Worm (Caenorhabditis elegans) whole organism, L3 larva: ENCODE results near the gene F48E8.4.

Source experiments
- R02D3.7 ChIP-seq: fragments of 150-350 bp; optimal IDR thresholded peaks from 2 replicates; lab custom pipeline; 2014; ENCODE audit warnings: missing biosample characterization, missing genetic modification characterization
- ZK546.5 ChIP-seq: sonication (generic microtip); optimal IDR thresholded peaks from 2 replicates; lab custom pipeline; 2017; ENCODE audit warnings: missing biosample characterization, missing genetic modification characterization
- aly-2 ChIP-seq: fragments of 150-350 bp; optimal IDR thresholded peaks from 2 replicates; lab custom pipeline; 2014; ENCODE audit warnings: missing biosample characterization, missing genetic modification characterization
- ama-1 ChIP-seq: fragments of 150-350 bp; optimal IDR thresholded peaks from 2 replicates; lab custom pipeline; 2018
- ceh-16 ChIP-seq: sonication (generic microtip); optimal IDR thresholded peaks from 2 replicates; lab custom pipeline; 2017; ENCODE audit warnings: missing biosample characterization, missing genetic modification characterization
- ceh-9 ChIP-seq: sonication (generic microtip); optimal IDR thresholded peaks from 2 replicates; lab custom pipeline; 2018; ENCODE audit warnings: missing biosample characterization, missing genetic modification characterization
- daf-12 ChIP-seq: fragments of 150-350 bp; optimal IDR thresholded peaks from 2 replicates; lab custom pipeline; 2014; ENCODE audit warnings: missing biosample characterization, missing genetic modification reagents, missing genetic modification characterization
- egl-27 ChIP-seq: sonication (generic microtip); optimal IDR thresholded peaks from 4 replicates; lab custom pipeline; 2017; ENCODE audit warnings: missing biosample characterization, missing genetic modification reagents, missing genetic modification characterization
- egl-5 ChIP-seq: fragments of 150-350 bp; optimal IDR thresholded peaks from 2 replicates; lab custom pipeline; 2017; ENCODE audit warnings: missing biosample characterization, missing genetic modification reagents, missing genetic modification characterization, inconsistent platforms
- elt-1 ChIP-seq: fragments of 150-350 bp; optimal IDR thresholded peaks from 2 replicates; lab custom pipeline; 2014; ENCODE audit warnings: missing biosample characterization, missing genetic modification characterization
- elt-2 ChIP-seq: sonication (generic microtip); optimal IDR thresholded peaks from 2 replicates; lab custom pipeline; 2016; ENCODE audit warnings: missing genetic modification reagents, mild to moderate bottlenecking, missing genetic modification characterization, missing compliant biosample characterization
- eor-1 ChIP-seq, 2 experiments: fragments of 150-350 bp; optimal IDR thresholded peaks; 2 replicates each; lab custom pipeline; 2014 to 2018; ENCODE audit warnings: missing biosample characterization in 2 of 2, missing genetic modification characterization in 2 of 2
- fkh-2 ChIP-seq: fragments of 150-350 bp; optimal IDR thresholded peaks from 2 replicates; lab custom pipeline; 2014; ENCODE audit warnings: missing biosample characterization, missing genetic modification reagents, missing genetic modification characterization
- hmg-11 ChIP-seq: sonication (generic microtip); optimal IDR thresholded peaks from 2 replicates; lab custom pipeline; 2016; ENCODE audit warnings: missing genetic modification characterization, missing compliant biosample characterization
- jun-1 ChIP-seq: fragments of 150-350 bp; optimal IDR thresholded peaks from 2 replicates; lab custom pipeline; 2014; ENCODE audit warnings: missing biosample characterization, missing genetic modification reagents, missing genetic modification characterization
- lin-15B ChIP-seq: fragments of 150-350 bp; optimal IDR thresholded peaks from 2 replicates; lab custom pipeline; 2014; ENCODE audit warnings: missing biosample characterization, missing genetic modification characterization
- lin-39 ChIP-seq: fragments of 150-350 bp; optimal IDR thresholded peaks from 2 replicates; lab custom pipeline; 2018; ENCODE audit warnings: missing biosample characterization, missing genetic modification reagents, missing genetic modification characterization
- lsy-12 ChIP-seq: sonication (generic microtip); optimal IDR thresholded peaks from 2 replicates; lab custom pipeline; 2016; ENCODE audit warnings: mild to moderate bottlenecking, missing genetic modification characterization, missing compliant biosample characterization
- mdl-1 ChIP-seq: fragments of 150-350 bp; optimal IDR thresholded peaks from 2 replicates; lab custom pipeline; 2014; ENCODE audit warnings: missing biosample characterization, missing genetic modification characterization
- mml-1 ChIP-seq: fragments of 150-350 bp; sonication (generic microtip); optimal IDR thresholded peaks from 3 replicates; lab custom pipeline; 2014; ENCODE audit warnings: missing biosample characterization, missing genetic modification characterization
- nfya-1 ChIP-seq: sonication (generic microtip); optimal IDR thresholded peaks from 2 replicates; lab custom pipeline; 2017; ENCODE audit warnings: missing genetic modification characterization, mild to moderate bottlenecking, missing compliant biosample characterization, antibody characterized with exemption, moderate library complexity; ENCODE audit not compliant: insufficient read depth
- nhr-11 ChIP-seq: fragments of 150-350 bp; optimal IDR thresholded peaks from 2 replicates; lab custom pipeline; 2014; ENCODE audit warnings: missing biosample characterization, missing genetic modification characterization
- nhr-12 ChIP-seq: fragments of 150-350 bp; optimal IDR thresholded peaks from 2 replicates; lab custom pipeline; 2014; ENCODE audit warnings: missing biosample characterization, missing genetic modification characterization
- nhr-23 ChIP-seq: fragments of 150-350 bp; optimal IDR thresholded peaks from 2 replicates; lab custom pipeline; 2014; ENCODE audit warnings: missing biosample characterization, missing genetic modification reagents, missing genetic modification characterization
- nhr-25 ChIP-seq: sonication (generic microtip); optimal IDR thresholded peaks from 2 replicates; lab custom pipeline; 2017; ENCODE audit warnings: missing biosample characterization, missing genetic modification characterization
- nhr-28 ChIP-seq: fragments of 150-350 bp; optimal IDR thresholded peaks from 2 replicates; lab custom pipeline; 2014; ENCODE audit warnings: missing biosample characterization, missing genetic modification characterization
- pha-4 ChIP-seq: fragments of 150-350 bp; optimal IDR thresholded peaks from 2 replicates; lab custom pipeline; 2014; ENCODE audit warnings: missing biosample characterization, missing genetic modification reagents, missing genetic modification characterization
- pqm-1 ChIP-seq: fragments of 150-350 bp; optimal IDR thresholded peaks from 2 replicates; lab custom pipeline; 2017; ENCODE audit warnings: missing biosample characterization, missing genetic modification characterization, inconsistent platforms
- sea-2 ChIP-seq: fragments of 150-350 bp; sonication (generic microtip); optimal IDR thresholded peaks from 4 replicates; lab custom pipeline; 2014; ENCODE audit warnings: missing biosample characterization, missing genetic modification reagents, missing genetic modification characterization
- skn-1 ChIP-seq: fragments of 150-350 bp; optimal IDR thresholded peaks from 2 replicates; lab custom pipeline; 2014; ENCODE audit warnings: missing biosample characterization, missing genetic modification characterization
- snpc-4 ChIP-seq: fragments of 150-350 bp; optimal IDR thresholded peaks from 2 replicates; lab custom pipeline; 2014; ENCODE audit warnings: missing biosample characterization, missing genetic modification characterization
- tbx-2 ChIP-seq: sonication (generic microtip); optimal IDR thresholded peaks from 2 replicates; lab custom pipeline; 2016; ENCODE audit warnings: mild to moderate bottlenecking, missing genetic modification characterization, missing compliant biosample characterization
- unc-39 ChIP-seq: sonication (generic microtip); optimal IDR thresholded peaks from 4 replicates; lab custom pipeline; 2017; ENCODE audit warnings: missing biosample characterization, missing genetic modification characterization
- unc-62 ChIP-seq: fragments of 150-350 bp; sonication (generic microtip); optimal IDR thresholded peaks from 4 replicates; lab custom pipeline; 2014; ENCODE audit warnings: missing biosample characterization, missing genetic modification reagents, missing genetic modification characterization
- zag-1 ChIP-seq: fragments of 150-350 bp; optimal IDR thresholded peaks from 2 replicates; lab custom pipeline; 2014; ENCODE audit warnings: missing biosample characterization, missing genetic modification characterization
- ztf-11 ChIP-seq: fragments of 150-350 bp; optimal IDR thresholded peaks from 2 replicates; lab custom pipeline; 2014; ENCODE audit warnings: missing biosample characterization, missing genetic modification characterization

F48E8.4 gene

ce11 chrIII:5486345-5486744 lies 33.0 kb downstream of the F48E8.4 start:
- TF ChIP-seq R02D3.7, result no peak
- no peak for TF ChIP-seq elt-1 (tag; lab: Kevin White, UChicago)
- peak; percentile 54 for TF ChIP-seq nfya-1 (tag; lab: Kevin White, UChicago)

DNA sequence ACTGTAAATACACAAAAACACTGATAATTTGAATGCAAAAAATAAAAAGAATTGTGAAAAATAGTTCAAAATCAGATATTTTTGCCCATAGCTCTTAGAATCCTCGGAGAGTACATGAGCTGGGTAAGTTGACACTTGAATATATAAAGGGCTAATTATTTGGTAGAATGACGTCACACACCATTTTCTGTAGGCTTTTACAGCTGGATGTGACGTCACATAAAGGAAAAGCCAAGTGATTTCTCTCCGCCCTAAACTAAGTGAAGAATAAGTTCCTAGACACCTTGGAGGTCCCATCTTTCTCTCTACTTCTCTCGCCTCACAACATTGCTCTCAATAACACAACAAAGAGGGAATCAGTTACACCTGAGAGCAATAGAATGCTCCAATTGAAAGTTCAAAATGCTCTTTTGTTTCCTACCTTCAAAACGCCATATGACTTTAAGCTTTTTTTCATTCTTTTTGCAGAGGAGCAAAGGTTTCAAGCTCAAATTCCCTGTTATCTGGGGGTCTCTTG lies 33.8 kb downstream of the F48E8.4 start, which contains the start of gene osg-1:
Gene osg-1, plus strand, starts transcription at position 467 of the 517 bp plus-strand sequence.
- no peak for TF ChIP-seq unc-62 (GFP tag; lab: Kevin White, UChicago)
- no peak for TF ChIP-seq sea-2 (GFP tag; lab: Kevin White, UChicago)
- TF ChIP-seq ZK546.5 (tag; lab: Kevin White, UChicago), result no peak
- no peak for TF ChIP-seq R02D3.7
- TF ChIP-seq jun-1 (tag; lab: Kevin White, UChicago), result no peak
- TF ChIP-seq fkh-2, result no peak
- TF ChIP-seq snpc-4 (tag; lab: Kevin White, UChicago), result no peak
- TF ChIP-seq egl-5 (tag; lab: Kevin White, UChicago), result no peak
- TF ChIP-seq daf-12, result no peak
- TF ChIP-seq eor-1 (tag; optimal IDR thresholded peaks at IDR 0.05; lab: Kevin White, UChicago), result no peak
- no peak for TF ChIP-seq hmg-11 (tag; lab: Kevin White, UChicago)
- no peak for TF ChIP-seq tbx-2
- TF ChIP-seq ceh-16 (tag; lab: Kevin White, UChicago), result no peak
- TF ChIP-seq nhr-11 (tag; lab: Kevin White, UChicago), result no peak
- TF ChIP-seq lsy-12 (tag; lab: Kevin White, UChicago), result no peak
- no peak for TF ChIP-seq nhr-23 (tag; lab: Kevin White, UChicago)
- TF ChIP-seq nhr-12, result no peak

DNA sequence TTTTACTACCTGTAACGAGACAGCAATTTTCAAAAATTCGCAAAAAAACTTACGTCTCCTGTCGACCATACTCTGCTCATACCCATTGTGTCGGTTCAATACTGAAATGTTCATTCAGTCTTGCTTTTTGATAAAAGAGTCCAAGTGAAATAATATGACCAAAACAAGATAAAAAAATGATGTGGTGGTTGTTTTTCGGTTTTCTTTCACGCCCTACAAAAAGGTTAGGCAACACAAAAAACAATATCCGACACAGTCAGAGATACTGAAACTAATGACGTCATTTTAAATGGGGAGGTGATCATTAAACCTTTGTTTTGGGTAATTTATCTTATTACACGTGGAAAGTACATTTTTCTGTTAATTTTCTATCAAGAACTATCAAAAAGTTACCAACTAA lies 41.8 kb downstream of the F48E8.4 start, which contains the start of gene R02F2.8:
Gene R02F2.8, minus strand, starts transcription at position 101 of the 400 bp plus-strand sequence.
- TF ChIP-seq zag-1 (tag; lab: Kevin White, UChicago), result no peak
- no peak for TF ChIP-seq mml-1 (tag; lab: Kevin White, UChicago)
- no peak for TF ChIP-seq eor-1 (tag; optimal IDR thresholded peaks at IDR 0.05; lab: Kevin White, UChicago)
- TF ChIP-seq pqm-1 (tag; lab: Kevin White, UChicago), result no peak
- no peak for TF ChIP-seq ceh-16 (tag; lab: Kevin White, UChicago)
- TF ChIP-seq nhr-28 (tag; lab: Kevin White, UChicago), result no peak
- no peak for TF ChIP-seq R02D3.7

DNA sequence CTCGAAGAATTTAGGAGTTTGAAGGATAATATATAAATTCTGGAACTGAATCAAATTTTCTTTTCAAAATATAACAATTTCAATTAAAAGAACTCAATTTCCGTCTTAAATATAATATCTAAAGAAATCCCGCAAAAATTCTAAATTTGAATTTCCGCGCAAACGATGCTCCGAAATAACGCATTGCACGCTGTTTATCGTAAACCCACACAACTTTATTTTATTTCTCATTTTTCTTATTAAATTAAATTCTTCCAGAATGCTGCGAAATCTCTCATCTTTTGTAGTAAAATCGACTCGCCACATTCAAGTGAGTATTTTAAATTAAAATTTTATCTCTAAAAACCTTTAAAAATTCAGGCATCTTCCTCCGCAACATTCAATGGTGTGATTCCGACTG lies 45.6 kb downstream of the F48E8.4 start, which contains the start of gene R02F2.9:
Gene R02F2.9, plus strand, starts transcription at position 218 of the 400 bp plus-strand sequence.
- TF ChIP-seq aly-2 (no peak), nhr-23 (tag; lab: Kevin White, UChicago) (peak; percentile 67), nhr-25 (tag; lab: Kevin White, UChicago) (peak; percentile 0), eor-1 (tag; optimal IDR thresholded peaks at IDR 0.05; lab: Kevin White, UChicago) (no peak), lin-15B (tag; lab: Kevin White, UChicago) (peak; percentile 54), jun-1 (tag; lab: Kevin White, UChicago) (no peak), ceh-9 (no peak), snpc-4 (tag; lab: Kevin White, UChicago) (no peak), mdl-1 (no peak), R02D3.7 (peak; percentile 96), elt-1 (tag; lab: Kevin White, UChicago) (no peak)

DNA sequence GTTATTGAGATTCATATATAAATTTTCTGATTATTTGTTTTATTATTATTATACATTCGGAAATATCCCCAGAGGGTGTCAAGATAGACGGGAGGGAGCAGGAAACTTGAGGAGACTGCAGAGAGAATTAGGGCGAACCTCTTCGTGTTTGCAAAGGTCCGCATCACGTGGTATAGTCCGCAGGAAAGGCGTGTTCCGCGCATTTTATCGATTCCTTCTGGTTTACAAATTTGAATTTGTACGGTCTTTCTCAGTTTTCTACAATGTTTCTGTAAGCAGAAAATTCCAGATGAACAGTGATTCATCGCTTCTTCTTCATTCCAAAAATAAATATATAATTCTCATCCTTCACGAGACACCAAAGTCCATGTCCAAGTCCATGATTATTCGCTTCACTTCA lies 46.6 kb downstream of the F48E8.4 start:
- TF ChIP-seq lin-15B (tag; lab: Kevin White, UChicago) (no peak), nhr-23 (tag; lab: Kevin White, UChicago) (no peak), lin-39 (tag; lab: Kevin White, UChicago) (no peak), R02D3.7 (no peak), elt-2 (tag; lab: Kevin White, UChicago) (no peak), mml-1 (tag; lab: Kevin White, UChicago) (no peak), egl-27 (tag; lab: Kevin White, UChicago) (no peak), ztf-11 (no peak), unc-39 (tag; lab: Kevin White, UChicago) (no peak), pha-4 (tag; lab: Kevin White, UChicago) (no peak), ceh-16 (tag; lab: Kevin White, UChicago) (no peak), zag-1 (tag; lab: Kevin White, UChicago) (no peak), nhr-25 (tag; lab: Kevin White, UChicago) (no peak), sea-2 (GFP tag; lab: Kevin White, UChicago) (no peak), hmg-11 (tag; lab: Kevin White, UChicago) (no peak), ZK546.5 (tag; lab: Kevin White, UChicago) (no peak), skn-1 (tag; lab: Kevin White, UChicago) (no peak), mdl-1 (no peak), ama-1 (lab: Kevin White, UChicago) (no peak)
